Worm (Caenorhabditis elegans) whole organism, L4 larva: ENCODE data around the gene nlp-69.

Experiments used
- ama-1 ChIP-seq: fragments of 150-350 bp; optimal IDR thresholded peaks from 2 replicates; lab custom pipeline; 2014; ENCODE audit warnings: inconsistent platforms, mixed read lengths
- ceh-62 ChIP-seq: sonication (generic microtip); optimal IDR thresholded peaks from 2 replicates; lab custom pipeline; 2017; ENCODE audit warnings: missing biosample characterization, missing genetic modification characterization
- nhr-41 ChIP-seq: fragments of 200-800 bp; sonication (Bioruptor generic); IDR thresholded peaks from 2 replicates; pipeline ENCODE4 v1.3.6; 2022; ENCODE audit warnings: missing genetic modification reagents, missing genetic modification characterization, missing compliant biosample characterization
- nhr-76 ChIP-seq: fragments of 150-350 bp; optimal IDR thresholded peaks from 2 replicates; lab custom pipeline; 2014; ENCODE audit warnings: missing biosample characterization, missing genetic modification characterization
- snpc-4 ChIP-seq: fragments of 150-350 bp; optimal IDR thresholded peaks from 2 replicates; lab custom pipeline; 2014; ENCODE audit warnings: missing biosample characterization, missing genetic modification characterization
- ztf-11 ChIP-seq: fragments of 150-350 bp; optimal IDR thresholded peaks from 2 replicates; lab custom pipeline; 2014; ENCODE audit warnings: missing biosample characterization, missing genetic modification characterization

ce11 chrV:20123616-20124015, 28.8 kb upstream of the nlp-69 start:
- no peak for TF ChIP-seq ztf-11
- no peak for TF ChIP-seq ceh-62 (tag; lab: Kevin White, UChicago)
- TF ChIP-seq ama-1: no peak
- no peak for TF ChIP-seq snpc-4 (tag; lab: Kevin White, UChicago)
- no peak for TF ChIP-seq nhr-41 (GFP tag; lab: Robert Waterston, UW)
- no peak for TF ChIP-seq nhr-76 (tag; lab: Kevin White, UChicago)
